Worm (Caenorhabditis elegans) whole organism, L3 larva: ENCODE data around the gene F54C8.1.
"Not testable (repeated sequence)": the region's sequence is repeated elsewhere in the genome, so short reads cannot be mapped to it uniquely, and the experiment has no call there.

Experiments used
- ama-1 ChIP-seq: fragments of 150-350 bp; optimal IDR thresholded peaks from 2 replicates; lab custom pipeline; 2018
- fkh-10 ChIP-seq: sonication (generic microtip); optimal IDR thresholded peaks from 2 replicates; lab custom pipeline; 2017; ENCODE audit warnings: missing biosample characterization, missing genetic modification reagents, missing genetic modification characterization
- lin-15B ChIP-seq: fragments of 150-350 bp; optimal IDR thresholded peaks from 2 replicates; lab custom pipeline; 2014; ENCODE audit warnings: missing biosample characterization, missing genetic modification characterization
- mml-1 ChIP-seq: fragments of 150-350 bp; sonication (generic microtip); optimal IDR thresholded peaks from 3 replicates; lab custom pipeline; 2014; ENCODE audit warnings: missing biosample characterization, missing genetic modification characterization
- nhr-12 ChIP-seq: fragments of 150-350 bp; optimal IDR thresholded peaks from 2 replicates; lab custom pipeline; 2014; ENCODE audit warnings: missing biosample characterization, missing genetic modification characterization
- pqm-1 ChIP-seq: fragments of 150-350 bp; optimal IDR thresholded peaks from 2 replicates; lab custom pipeline; 2017; ENCODE audit warnings: missing biosample characterization, missing genetic modification characterization, inconsistent platforms
- snpc-4 ChIP-seq: fragments of 150-350 bp; optimal IDR thresholded peaks from 2 replicates; lab custom pipeline; 2014; ENCODE audit warnings: missing biosample characterization, missing genetic modification characterization
- unc-62 ChIP-seq: fragments of 150-350 bp; sonication (generic microtip); optimal IDR thresholded peaks from 4 replicates; lab custom pipeline; 2014; ENCODE audit warnings: missing biosample characterization, missing genetic modification reagents, missing genetic modification characterization

ce11 chrIII:9449351-9449750 lies 9.9 kb downstream of the F54C8.1 start:
- TF ChIP-seq mml-1 (tag; lab: Kevin White, UChicago); nhr-12 (tag; lab: Kevin White, UChicago); unc-62 (GFP tag; lab: Kevin White, UChicago); ama-1 (lab: Kevin White, UChicago); pqm-1; lin-15B (tag; lab: Kevin White, UChicago); fkh-10: not testable (repeated sequence)
- TF ChIP-seq snpc-4 (tag; lab: Kevin White, UChicago) = peak; percentile 11
